Worm (Caenorhabditis elegans): Measurements from ENCODE around the gene mnm-2.
A peak's percentile ranks its signal among the peaks of the same experiment; 100 is the strongest.

ce11 chrX:7378608-7379007 lies 46.1 kb downstream of the mnm-2 start:
- TF ChIP-seq mxl-1 (tag; optimal IDR thresholded peaks at IDR 0.05): peak; percentile 17
- TF ChIP-seq ceh-27 (GFP tag; optimal IDR thresholded peaks at IDR 0.05): no peak
- no peak for TF ChIP-seq K12H6.12 (tag; optimal IDR thresholded peaks at IDR 0.05)
- no peak for TF ChIP-seq unc-62 (GFP tag; optimal IDR thresholded peaks at IDR 0.05)
- no peak for TF ChIP-seq nhr-120 (GFP tag; IDR thresholded peaks at IDR 0.05)
- TF ChIP-seq snpc-4 (GFP tag; optimal IDR thresholded peaks at IDR 0.05): peak; percentile 48
- no peak for TF ChIP-seq snpc-4 (tag; optimal IDR thresholded peaks at IDR 0.05)

Data from whole organism, young adult.